Fruit fly (Drosophila melanogaster): ENCODE measurements around the gene HP4.

HP4 gene

dm6 chr3L:7976081-7976483 lies at the start of gene HP4, which contains the start of gene CG8209 (continued):
- TF ChIP-seq E2f1 (GFP tag; IDR thresholded peaks at IDR 0.05) (peak; percentile 89), vvl (GFP tag; IDR thresholded peaks at IDR 0.05) (peak; percentile 95), Hey (tag; optimal IDR thresholded peaks at IDR 0.05) (no peak), abd-A (tag; optimal IDR thresholded peaks at IDR 0.05) (no peak), CG8478 (optimal IDR thresholded peaks at IDR 0.05) (no peak), CG31365 (tag; optimal IDR thresholded peaks at IDR 0.05) (no peak), mirr (GFP tag; optimal IDR thresholded peaks at IDR 0.05) (no peak), HLH3B (GFP tag; IDR thresholded peaks at IDR 0.05) (peak; percentile 84), her (GFP tag; optimal IDR thresholded peaks at IDR 0.05) (peak; percentile 19), NfI (GFP tag; optimal IDR thresholded peaks at IDR 0.05) (peak; percentile 80), Blimp-1 (GFP tag; optimal IDR thresholded peaks at IDR 0.05) (peak; percentile 82), CG10209 (GFP tag; optimal IDR thresholded peaks at IDR 0.05) (peak; percentile 83), BtbVII (GFP tag; optimal IDR thresholded peaks at IDR 0.05) (peak; percentile 70), Ets65A (GFP tag) (peak; percentile 97), H2.0 (GFP tag; IDR thresholded peaks at IDR 0.05) (peak; percentile 78), CG9932 (GFP tag; IDR thresholded peaks at IDR 0.05) (peak; percentile 92), CG7271 (tag; optimal IDR thresholded peaks at IDR 0.05) (peak; percentile 57), dati (GFP tag; IDR thresholded peaks at IDR 0.05) (no peak), chm (GFP tag; IDR thresholded peaks at IDR 0.05) (peak; percentile 72), sqz (GFP tag; optimal IDR thresholded peaks at IDR 0.05) (peak; percentile 48), tio (GFP tag; optimal IDR thresholded peaks at IDR 0.05) (no peak), CG9797 (GFP tag; optimal IDR thresholded peaks at IDR 0.05) (peak; percentile 17), eve (GFP tag; optimal IDR thresholded peaks at IDR 0.05) (no peak), scrt (GFP tag; optimal IDR thresholded peaks at IDR 0.05) (peak; percentile 63), ro (GFP tag; IDR thresholded peaks at IDR 0.05) (peak; percentile 59; the same call in 1 of the 2 replicates), Abd-B (GFP tag; optimal IDR thresholded peaks at IDR 0.05) (peak; percentile 84), stc (GFP tag; IDR thresholded peaks at IDR 0.05) (peak; percentile 87), CG6791 (GFP tag; IDR thresholded peaks at IDR 0.05; ENCODE audit: partially characterized antibody) (peak; percentile 91), rib (GFP tag; IDR thresholded peaks at IDR 0.05) (peak; percentile 72), CG12744 (GFP tag; optimal IDR thresholded peaks at IDR 0.05) (no peak)

dm6 chr3L:8024278-8025140 lies 48.6 kb upstream of the HP4 start:
- TF ChIP-seq D19B (GFP tag; optimal IDR thresholded peaks at IDR 0.05) = no peak
- TF ChIP-seq CG1832 (GFP tag; optimal IDR thresholded peaks at IDR 0.05) = peak; percentile 85
- TF ChIP-seq eve (GFP tag; optimal IDR thresholded peaks at IDR 0.05) = peak in 1 of 2 experiments; percentile 51
- no peak for TF ChIP-seq CG7987 (GFP tag; optimal IDR thresholded peaks at IDR 0.05)
- peak; percentile 54; the same call in 1 of the 3 replicates for TF ChIP-seq Dbx (GFP tag; IDR thresholded peaks at IDR 0.05)
- peak; percentile 43; the same call in 1 of the 3 replicates for TF ChIP-seq CG7357 (GFP tag; IDR thresholded peaks at IDR 0.05)
- peak; percentile 71 for TF ChIP-seq cg (GFP tag; optimal IDR thresholded peaks at IDR 0.05)
- peak; percentile 19 for TF ChIP-seq tin (GFP tag; optimal IDR thresholded peaks at IDR 0.05)
- TF ChIP-seq CG8290 (GFP tag; optimal IDR thresholded peaks at IDR 0.05) = no peak
- peak in 1 of 2 experiments; percentile 68 for TF ChIP-seq CG8290 (tag; optimal IDR thresholded peaks at IDR 0.05)
- peak; percentile 55 for TF ChIP-seq CG31441 (GFP tag; IDR thresholded peaks at IDR 0.05)
- peak; percentile 61 for TF ChIP-seq CG10147 (GFP tag; optimal IDR thresholded peaks at IDR 0.05)
- peak; percentile 52 for TF ChIP-seq sens (GFP tag)
- TF ChIP-seq Xrp1 (GFP tag; IDR thresholded peaks at IDR 0.05) = peak; percentile 66
- TF ChIP-seq Chrac-16 (GFP tag; optimal IDR thresholded peaks at IDR 0.05) = peak; percentile 1
- peak in 1 of 2 experiments; percentile 56 for TF ChIP-seq Hr51 (GFP tag; optimal IDR thresholded peaks at IDR 0.05)
- TF ChIP-seq CG18476 (GFP tag; optimal IDR thresholded peaks at IDR 0.05) = peak; percentile 41
- TF ChIP-seq dpn (GFP tag; optimal IDR thresholded peaks at IDR 0.05) = peak in 1 of 2 experiments; percentile 12
- no peak for TF ChIP-seq Ravus (GFP tag; IDR thresholded peaks at IDR 0.05)
- 0 out of 2 replicates have a peak, but pooled peaks have one; percentile 23 for TF ChIP-seq Nf-YA (GFP tag; IDR thresholded peaks at IDR 0.05)
- TF ChIP-seq pan (optimal IDR thresholded peaks at IDR 0.05) = no peak
- peak in 1 of 2 experiments; percentile 79 for TF ChIP-seq pan (GFP tag; optimal IDR thresholded peaks at IDR 0.05 in 1 of 2, IDR thresholded peaks at IDR 0.05 in 1 of 2)

All from whole organism, embryonic.